Worm (Caenorhabditis elegans) whole organism, midembryonic: Measurements from ENCODE around the gene idpp-12.
"Not testable (repeated sequence)": the region's sequence is repeated elsewhere in the genome, so short reads cannot be mapped to it uniquely, and the experiment has no call there.

ENCODE experiments used
- T22C8.4 ChIP-seq: fragments of 200-800 bp; sonication (Bioruptor generic); IDR thresholded peaks from 2 replicates; pipeline ENCODE4 v1.3.6; 2022; ENCODE audit warnings: missing genetic modification characterization, missing compliant biosample characterization
- cog-1 ChIP-seq: sonication (generic microtip); optimal IDR thresholded peaks from 2 replicates; lab custom pipeline; 2016; ENCODE audit warnings: missing genetic modification characterization, missing compliant biosample characterization
- flt-1 ChIP-seq: fragments of 200-800 bp; sonication (Bioruptor generic); IDR thresholded peaks from 2 replicates; pipeline ENCODE4 v1.3.6; 2022; ENCODE audit warnings: missing genetic modification characterization, missing compliant biosample characterization
- klf-2 ChIP-seq: fragments of 200-800 bp; sonication (Bioruptor generic); conservative IDR thresholded peaks from 2 replicates; pipeline ENCODE4 v1.3.6; 2022; ENCODE audit warnings: missing genetic modification reagents, missing genetic modification characterization, missing compliant biosample characterization
- med-1 ChIP-seq: sonication (generic microtip); optimal IDR thresholded peaks from 2 replicates; lab custom pipeline; 2017; ENCODE audit warnings: missing genetic modification characterization, mild to moderate bottlenecking, missing compliant biosample characterization, antibody characterized with exemption, missing genetic modification reagents; ENCODE audit not compliant: insufficient read depth
- ref-1 ChIP-seq: fragments of 200-800 bp; sonication (Bioruptor generic); conservative IDR thresholded peaks from 2 replicates; pipeline ENCODE4 v1.3.6; 2022; ENCODE audit warnings: missing genetic modification reagents, missing genetic modification characterization, missing compliant biosample characterization
- tab-1 ChIP-seq: fragments of 200-800 bp; sonication (Bioruptor generic); IDR thresholded peaks from 2 replicates; pipeline ENCODE4 v1.3.6; 2022; ENCODE audit warnings: missing genetic modification characterization, missing compliant biosample characterization
- ztf-23 ChIP-seq: fragments of 200-800 bp; sonication (Bioruptor generic); IDR thresholded peaks from 2 replicates; pipeline ENCODE4 v1.3.6; 2022; ENCODE audit warnings: missing genetic modification reagents, missing genetic modification characterization, missing compliant biosample characterization
- ztf-29 ChIP-seq: fragments of 200-800 bp; sonication (Bioruptor generic); IDR thresholded peaks from 2 replicates; pipeline ENCODE4 v1.3.6; 2022; ENCODE audit warnings: missing genetic modification reagents, missing genetic modification characterization, missing compliant biosample characterization

idpp-12 gene

ce11 chrIV:3299229-3299628 is 4.6 kb upstream of the idpp-12 start:
- TF ChIP-seq klf-2 (GFP tag; lab: Robert Waterston, UW) (no peak), tab-1 (GFP tag; lab: Robert Waterston, UW) (no peak), ztf-23 (GFP tag; lab: Robert Waterston, UW) (no peak), cog-1 (no peak), med-1 (GFP tag; lab: Kevin White, UChicago) (no peak), T22C8.4 (GFP tag; lab: Robert Waterston, UW) (no peak), ref-1 (GFP tag; lab: Robert Waterston, UW) (no peak), ztf-29 (GFP tag; lab: Robert Waterston, UW) (no peak), flt-1 (GFP tag; lab: Robert Waterston, UW) (no peak)

ce11 chrIV:3300492-3300891 is 3.3 kb upstream of the idpp-12 start, which contains the start of gene W08E12.5:
TSS of gene W08E12.5 (plus strand) at chrIV:3300792.
- TF ChIP-seq klf-2 (GFP tag; lab: Robert Waterston, UW) (no peak), cog-1 (no peak), med-1 (GFP tag; lab: Kevin White, UChicago) (no peak), tab-1 (GFP tag; lab: Robert Waterston, UW) (no peak), ztf-29 (GFP tag; lab: Robert Waterston, UW) (no peak), ref-1 (GFP tag; lab: Robert Waterston, UW) (no peak), T22C8.4 (GFP tag; lab: Robert Waterston, UW) (no peak), flt-1 (GFP tag; lab: Robert Waterston, UW) (no peak), ztf-23 (GFP tag; lab: Robert Waterston, UW) (no peak)

ce11 chrIV:3302058-3302457 is 1.7 kb upstream of the idpp-12 start, which contains the start of gene W08E12.4:
TSS of gene W08E12.4 (plus strand) at chrIV:3302358.
- TF ChIP-seq klf-2, flt-1, tab-1 (GFP tag; lab: Robert Waterston, UW): not testable (repeated sequence)

- TF ChIP-seq ztf-23 (GFP tag; lab: Robert Waterston, UW) = no peak
These were observed 1.8 kb downstream of the idpp-12 start, which contains the start of gene W08E12.2 for ce11 chrIV:3305575-3305974. TSS of gene W08E12.2 (plus strand) at chrIV:3305875.

ce11 chrIV:3307463-3307862 is 3.7 kb downstream of the idpp-12 start, which contains the start of gene W08E12.9:
TSS of gene W08E12.9 (minus strand) at chrIV:3307563.
- TF ChIP-seq cog-1 (no peak), ztf-29 (GFP tag; lab: Robert Waterston, UW) (no peak), T22C8.4 (GFP tag; lab: Robert Waterston, UW) (no peak), flt-1 (GFP tag; lab: Robert Waterston, UW) (no peak), ref-1 (GFP tag; lab: Robert Waterston, UW) (no peak), med-1 (GFP tag; lab: Kevin White, UChicago) (no peak), ztf-23 (GFP tag; lab: Robert Waterston, UW) (no peak), klf-2 (GFP tag; lab: Robert Waterston, UW) (no peak), tab-1 (GFP tag; lab: Robert Waterston, UW) (no peak)

ce11 chrIV:3308885-3309284 is 5.1 kb downstream of the idpp-12 start:
- TF ChIP-seq klf-2 (GFP tag; lab: Robert Waterston, UW) (no peak), ztf-23 (GFP tag; lab: Robert Waterston, UW) (no peak), ztf-29 (GFP tag; lab: Robert Waterston, UW) (no peak), cog-1 (no peak)

- TF ChIP-seq klf-2 (GFP tag; lab: Robert Waterston, UW) (no peak), tab-1 (GFP tag; lab: Robert Waterston, UW) (no peak), med-1 (GFP tag; lab: Kevin White, UChicago) (no peak), cog-1 (no peak), ztf-23 (GFP tag; lab: Robert Waterston, UW) (no peak), ref-1 (GFP tag; lab: Robert Waterston, UW) (no peak), flt-1 (GFP tag; lab: Robert Waterston, UW) (no peak), ztf-29 (GFP tag; lab: Robert Waterston, UW) (no peak), T22C8.4 (GFP tag; lab: Robert Waterston, UW) (no peak)
These were observed 7.0 kb downstream of the idpp-12 start for ce11 chrIV:3310662-3311219.

ce11 chrIV:3311243-3311642 is 7.5 kb downstream of the idpp-12 start, which contains the start of gene zip-11:
TSS of gene zip-11 (plus strand) at chrIV:3311276.
- no peak for TF ChIP-seq cog-1
- peak; percentile 62; the same call in 1 of the 2 replicates for TF ChIP-seq T22C8.4 (GFP tag; lab: Robert Waterston, UW)
- TF ChIP-seq flt-1 (GFP tag; lab: Robert Waterston, UW) = no peak
- no peak for TF ChIP-seq ztf-29 (GFP tag; lab: Robert Waterston, UW)
- TF ChIP-seq klf-2 (GFP tag; lab: Robert Waterston, UW) = no peak

ce11 chrIV:3313311-3313710 is 9.5 kb downstream of the idpp-12 start:
- 0 out of 2 replicates have a peak, but pooled peaks have one; percentile 34 for TF ChIP-seq ztf-23 (GFP tag; lab: Robert Waterston, UW)

ce11 chrIV:3331758-3332157 is 28.0 kb downstream of the idpp-12 start, which contains the start of gene F42A6.5:
TSS of gene F42A6.5 (minus strand) at chrIV:3331858.
- not testable (repeated sequence) for TF ChIP-seq ztf-29, ztf-23, ref-1 (GFP tag; lab: Robert Waterston, UW)
